Worm (Caenorhabditis elegans): Measurements from ENCODE around the gene C54D10.5.
A peak's percentile ranks its signal among the peaks of the same experiment; 100 is the strongest.

The C54D10.5 gene

DNA sequence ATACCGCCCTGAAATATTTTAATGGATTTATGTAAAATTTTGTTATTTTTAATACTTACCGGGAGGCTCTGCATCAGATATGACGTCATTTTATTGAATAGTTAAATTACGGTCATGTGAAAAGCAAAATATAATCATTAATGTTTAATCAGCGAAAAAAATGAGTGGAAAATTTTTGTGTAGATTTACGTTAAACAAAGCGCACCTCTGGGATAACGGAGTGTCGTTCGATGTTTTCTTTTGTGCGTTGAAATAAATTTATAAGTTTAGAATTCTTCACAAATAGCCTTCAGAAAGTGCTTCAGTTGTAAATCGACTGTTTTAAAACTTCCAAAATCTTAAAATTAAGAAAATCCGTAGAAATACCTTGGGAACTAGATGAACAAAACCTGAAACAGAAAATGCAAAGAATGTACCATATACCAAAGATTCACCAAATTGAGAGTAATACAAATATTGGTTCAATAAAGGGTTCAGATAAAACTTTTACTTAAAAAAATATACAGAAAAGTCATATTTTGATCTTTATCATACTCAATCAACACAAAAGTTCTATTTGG is 28.4 kb upstream of the C54D10.5 start, which contains the start of the genes K01D12.20 and miga-1:
TSS of gene K01D12.20 (minus strand) at position 138 of the 560 bp plus-strand sequence.
TSS of gene miga-1 (minus strand) at position 183 of the 560 bp plus-strand sequence.
- TF ChIP-seq ces-1 (GFP tag; optimal IDR thresholded peaks at IDR 0.05) (no peak), tbx-2 (tag; optimal IDR thresholded peaks at IDR 0.05) (peak; percentile 31), ceh-82 (tag; optimal IDR thresholded peaks at IDR 0.05) (peak in 2 of 3 experiments; percentile 8 to 11), C16A3.4 (tag; optimal IDR thresholded peaks at IDR 0.05) (peak; percentile 56), lin-13 (GFP tag; optimal IDR thresholded peaks at IDR 0.05) (no peak), fkh-10 (GFP tag; optimal IDR thresholded peaks at IDR 0.05) (no peak), dsc-1 (tag; optimal IDR thresholded peaks at IDR 0.05) (peak; percentile 42), xbp-1 (tag; optimal IDR thresholded peaks at IDR 0.05) (peak; percentile 32), tlp-1 (tag; optimal IDR thresholded peaks at IDR 0.05) (no peak), blmp-1 (tag; optimal IDR thresholded peaks at IDR 0.05) (peak; percentile 25), C34B4.2 (tag; optimal IDR thresholded peaks at IDR 0.05) (no peak), efl-1 (optimal IDR thresholded peaks at IDR 0.05) (peak; percentile 31 to 60), efl-1 (GFP tag; optimal IDR thresholded peaks at IDR 0.05 in 1 of 2) (peak; percentile 50 to 93), lin-15B (tag; optimal IDR thresholded peaks at IDR 0.05) (peak; percentile 28), hlh-17 (GFP tag; optimal IDR thresholded peaks at IDR 0.05; ENCODE audit: borderline replicate concordance) (no peak), isw-1 (GFP tag; IDR thresholded peaks at IDR 0.05) (no peak), fos-1 (tag; optimal IDR thresholded peaks at IDR 0.05) (no peak), unc-86 (tag; optimal IDR thresholded peaks at IDR 0.05) (no peak), snu-23 (GFP tag; optimal IDR thresholded peaks at IDR 0.05) (peak; percentile 57), egl-27 (tag; optimal IDR thresholded peaks at IDR 0.05) (no peak), ceh-63 (GFP tag; optimal IDR thresholded peaks at IDR 0.05) (no peak), lsy-2 (tag; optimal IDR thresholded peaks at IDR 0.05) (peak; percentile 55 to 62), nhr-11 (tag; optimal IDR thresholded peaks at IDR 0.05) (no peak), skn-1 (tag; optimal IDR thresholded peaks at IDR 0.05) (peak; percentile 22), dpl-1 (GFP tag; optimal IDR thresholded peaks at IDR 0.05) (peak; percentile 37 to 55 (median 46)), nhr-47 (tag; optimal IDR thresholded peaks at IDR 0.05) (peak; percentile 56), lir-3 (tag; optimal IDR thresholded peaks at IDR 0.05; ENCODE audit: poor library complexity) (no peak), nhr-237 (tag; optimal IDR thresholded peaks at IDR 0.05) (no peak), nhr-90 (tag; optimal IDR thresholded peaks at IDR 0.05; ENCODE audit: poor library complexity) (peak; percentile 49), nhr-85 (tag) (no peak), mep-1 (tag; optimal IDR thresholded peaks at IDR 0.05) (peak; percentile 59), pag-3 (tag; optimal IDR thresholded peaks at IDR 0.05; ENCODE audit: borderline replicate concordance, insufficient read depth) (no peak), irx-1 (tag; optimal IDR thresholded peaks at IDR 0.05) (no peak), nhr-71 (tag; optimal IDR thresholded peaks at IDR 0.05) (peak; percentile 42), zip-4 (GFP tag; optimal IDR thresholded peaks at IDR 0.05) (no peak), lin-35 (GFP tag; optimal IDR thresholded peaks at IDR 0.05) (peak; percentile 26 to 63), ceh-88 (GFP tag; IDR thresholded peaks at IDR 0.05) (no peak), nhr-20 (tag; optimal IDR thresholded peaks at IDR 0.05) (peak; percentile 46), swsn-7 (tag; optimal IDR thresholded peaks at IDR 0.05) (peak; percentile 43), nhr-19 (GFP tag; conservative IDR thresholded peaks at IDR 0.05) (peak; percentile 22; the same call in 1 of the 2 replicates), elt-2 (tag; optimal IDR thresholded peaks at IDR 0.05) (peak; percentile 34), nhr-76 (tag; optimal IDR thresholded peaks at IDR 0.05) (no peak)

- no peak for TF ChIP-seq zag-1 (tag; optimal IDR thresholded peaks at IDR 0.05)
Observed at ce11 chrV:12401383-12401782, 27.8 kb upstream of the C54D10.5 start, which contains the start of gene K01D12.7. TSS of gene K01D12.7 (minus strand) at chrV:12401483.

Data from whole organism, L1 larva.